Worm (Caenorhabditis elegans) whole organism, L3 larva: Measurements from ENCODE around the gene cnc-2.

Source experiments
- aly-2 ChIP-seq: fragments of 150-350 bp; optimal IDR thresholded peaks from 2 replicates; lab custom pipeline; 2014; ENCODE audit warnings: missing biosample characterization, missing genetic modification characterization
- ceh-9 ChIP-seq: sonication (generic microtip); optimal IDR thresholded peaks from 2 replicates; lab custom pipeline; 2018; ENCODE audit warnings: missing biosample characterization, missing genetic modification characterization
- fkh-10 ChIP-seq: sonication (generic microtip); optimal IDR thresholded peaks from 2 replicates; lab custom pipeline; 2017; ENCODE audit warnings: missing biosample characterization, missing genetic modification reagents, missing genetic modification characterization
- nhr-11 ChIP-seq: fragments of 150-350 bp; optimal IDR thresholded peaks from 2 replicates; lab custom pipeline; 2014; ENCODE audit warnings: missing biosample characterization, missing genetic modification characterization
- nhr-28 ChIP-seq: fragments of 150-350 bp; optimal IDR thresholded peaks from 2 replicates; lab custom pipeline; 2014; ENCODE audit warnings: missing biosample characterization, missing genetic modification characterization
- unc-39 ChIP-seq: sonication (generic microtip); optimal IDR thresholded peaks from 4 replicates; lab custom pipeline; 2017; ENCODE audit warnings: missing biosample characterization, missing genetic modification characterization
- unc-62 ChIP-seq: fragments of 150-350 bp; sonication (generic microtip); optimal IDR thresholded peaks from 4 replicates; lab custom pipeline; 2014; ENCODE audit warnings: missing biosample characterization, missing genetic modification reagents, missing genetic modification characterization

- no peak for TF ChIP-seq aly-2 (tag; lab: Kevin White, UChicago)
- no peak for TF ChIP-seq nhr-11 (tag; lab: Kevin White, UChicago)
- no peak for TF ChIP-seq unc-39 (tag; lab: Kevin White, UChicago)
- TF ChIP-seq ceh-9 (tag; lab: Kevin White, UChicago) = no peak
- no peak for TF ChIP-seq unc-62 (GFP tag; lab: Kevin White, UChicago)
- no peak for TF ChIP-seq fkh-10 (GFP tag; lab: Kevin White, UChicago)
- no peak for TF ChIP-seq nhr-28
These were observed 5.8 kb downstream of the cnc-2 start, which contains the start of gene cnc-1 for ce11 chrV:1444180-1444579.
